Worm (Caenorhabditis elegans): Measurements from ENCODE around the gene mcp-1.

DNA sequence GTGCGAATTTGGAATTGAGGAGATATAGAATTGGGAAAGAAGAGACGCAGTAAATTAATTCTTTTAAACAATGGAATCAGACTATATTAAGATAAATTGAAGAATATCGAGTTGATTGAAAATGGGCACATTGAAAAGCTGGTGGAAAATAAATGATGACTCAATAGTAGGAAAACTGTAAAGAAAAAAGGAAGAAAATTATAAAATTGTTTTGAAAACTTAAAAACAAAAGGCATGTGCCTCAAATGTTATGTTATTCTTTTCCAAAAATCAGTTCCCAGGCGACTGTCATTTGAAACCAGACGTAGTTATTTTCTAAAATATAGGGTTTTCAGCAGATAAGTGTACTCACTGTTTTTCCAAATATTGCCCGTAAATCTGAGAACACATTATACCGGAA lies 41.7 kb upstream of the mcp-1 start, which contains the start of gene C04E6.12:
- TF ChIP-seq ctbp-1 (GFP tag; IDR thresholded peaks at IDR 0.05) (no peak), pqm-1 (tag; optimal IDR thresholded peaks at IDR 0.05) (no peak)

Measured in whole organism, L4 larva.